Fruit fly (Drosophila melanogaster) whole organism, embryonic: ENCODE data around the gene spidey.

Experiments
- CG1024 ChIP-seq: fragments of 200-800 bp; sonication (Bioruptor generic); IDR thresholded peaks from 2 replicates; pipeline ENCODE4 v1.3.6; 2022; ENCODE audit warnings: missing biosample characterization, missing genetic modification characterization
- CG10431 ChIP-seq: fragments of 200-800 bp; sonication (Bioruptor generic); optimal IDR thresholded peaks from 3 replicates; lab custom pipeline; 2018; ENCODE audit warnings: missing biosample characterization, mild to moderate bottlenecking, missing genetic modification characterization
- CG11456 ChIP-seq: fragments of 200-800 bp; sonication (Bioruptor generic); IDR thresholded peaks from 3 replicates; pipeline ENCODE4 v1.3.6; 2022; ENCODE audit warnings: missing biosample characterization, missing genetic modification characterization
- CG11723 ChIP-seq: fragments of 200-800 bp; sonication (Bioruptor generic); optimal IDR thresholded peaks from 2 replicates; lab custom pipeline; 2017; ENCODE audit warnings: missing biosample characterization, mild to moderate bottlenecking, missing genetic modification characterization
- CG1233 ChIP-seq: fragments of 200-800 bp; sonication (Bioruptor generic); optimal IDR thresholded peaks from 4 replicates; lab custom pipeline; 2018; ENCODE audit warnings: missing biosample characterization, mild to moderate bottlenecking, missing genetic modification characterization
- CG12942 ChIP-seq: fragments of 200-800 bp; sonication (Bioruptor generic); optimal IDR thresholded peaks from 3 replicates; lab custom pipeline; 2016; ENCODE audit warnings: missing biosample characterization, missing genetic modification characterization
- CG13424 ChIP-seq: fragments of 200-800 bp; sonication (Bioruptor generic); optimal IDR thresholded peaks from 2 replicates; lab custom pipeline; 2019; ENCODE audit warnings: missing biosample characterization, mild to moderate bottlenecking, missing genetic modification characterization, moderate library complexity
- CG13894 ChIP-seq: fragments of 200-800 bp; sonication (Bioruptor generic); optimal IDR thresholded peaks from 3 replicates; lab custom pipeline; 2018; ENCODE audit warnings: missing biosample characterization, mild to moderate bottlenecking, missing genetic modification characterization, moderate library complexity
- CG14860 ChIP-seq: fragments of 200-800 bp; sonication (Bioruptor generic); IDR thresholded peaks from 3 replicates; pipeline ENCODE4 v1.3.6; 2022; ENCODE audit warnings: missing biosample characterization, missing genetic modification characterization; ENCODE audit not compliant: partially characterized antibody
- CG1647 ChIP-seq: fragments of 200-800 bp; sonication (Bioruptor generic); optimal IDR thresholded peaks from 3 replicates; lab custom pipeline; 2016; ENCODE audit warnings: missing biosample characterization, missing genetic modification characterization
- CG17361 ChIP-seq: fragments of 200-800 bp; sonication (Bioruptor generic); IDR thresholded peaks from 3 replicates; pipeline ENCODE4 v1.3.6; 2022; ENCODE audit warnings: missing biosample characterization, missing genetic modification characterization
- CG18476 ChIP-seq: fragments of 200-800 bp; sonication (Bioruptor generic); optimal IDR thresholded peaks from 2 replicates; lab custom pipeline; 2016; ENCODE audit warnings: missing biosample characterization, mild to moderate bottlenecking, missing genetic modification characterization
- CG3065 ChIP-seq: fragments of 200-800 bp; sonication (Bioruptor generic); optimal IDR thresholded peaks from 2 replicates; lab custom pipeline; 2016; ENCODE audit warnings: missing biosample characterization, missing genetic modification characterization
- CG32532 ChIP-seq: fragments of 200-800 bp; sonication (Bioruptor generic); IDR thresholded peaks from 2 replicates; pipeline ENCODE4 v1.3.6; 2022; ENCODE audit warnings: missing biosample characterization, missing genetic modification characterization
- CG33213 ChIP-seq: fragments of 200-800 bp; sonication (Bioruptor generic); optimal IDR thresholded peaks from 3 replicates; lab custom pipeline; 2016; ENCODE audit warnings: missing biosample characterization, missing genetic modification characterization
- CG6683 ChIP-seq: fragments of 200-800 bp; sonication (Bioruptor generic); optimal IDR thresholded peaks from 2 replicates; lab custom pipeline; 2017; ENCODE audit warnings: missing biosample characterization, mild to moderate bottlenecking, missing genetic modification characterization, missing genetic modification reagents
- CG6791 ChIP-seq: fragments of 200-800 bp; sonication (Bioruptor generic); IDR thresholded peaks from 3 replicates; pipeline ENCODE4 v1.3.6; 2022; ENCODE audit warnings: missing biosample characterization, missing genetic modification characterization; ENCODE audit not compliant: partially characterized antibody
- CG8290 ChIP-seq, 3 experiments: fragments of 200-800 bp; sonication (Bioruptor generic); optimal IDR thresholded peaks; 2 replicates each; lab custom pipeline; 2016 to 2019; ENCODE audit warnings: missing biosample characterization in 3 of 3, missing genetic modification characterization in 3 of 3, mild to moderate bottlenecking in 2 of 3, moderate library complexity in 1 of 3
- Chrac-16 ChIP-seq: fragments of 200-800 bp; sonication (Bioruptor generic); optimal IDR thresholded peaks from 3 replicates; lab custom pipeline; 2016; ENCODE audit warnings: missing biosample characterization, missing genetic modification characterization
- Doc3 ChIP-seq: fragments of 200-800 bp; sonication (Bioruptor generic); IDR thresholded peaks from 3 replicates; pipeline ENCODE4 v1.3.6; 2022; ENCODE audit warnings: missing biosample characterization, missing genetic modification characterization; ENCODE audit not compliant: partially characterized antibody
- Dref ChIP-seq: fragments of 200-800 bp; sonication (Bioruptor generic); IDR thresholded peaks from 2 replicates; pipeline ENCODE4 v1.3.6; 2022; ENCODE audit warnings: missing biosample characterization, missing genetic modification characterization
- Ets65A ChIP-seq: fragments of 200-800 bp; sonication (Bioruptor generic); peaks from one replicate; lab custom pipeline; 2016; ENCODE audit warnings: missing biosample characterization, missing genetic modification characterization
- HLHmδ ChIP-seq: fragments of 200-800 bp; sonication (Bioruptor generic); optimal IDR thresholded peaks from 2 replicates; lab custom pipeline; 2018; ENCODE audit warnings: missing biosample characterization, mild to moderate bottlenecking, missing genetic modification characterization, moderate library complexity
- Lim3 ChIP-seq: fragments of 200-800 bp; sonication (Bioruptor generic); IDR thresholded peaks from 2 replicates; pipeline ENCODE4 v1.3.6; 2022; ENCODE audit warnings: missing biosample characterization, missing genetic modification characterization
- NK7.1 ChIP-seq: fragments of 200-800 bp; sonication (Bioruptor generic); optimal IDR thresholded peaks from 3 replicates; lab custom pipeline; 2016; ENCODE audit warnings: missing biosample characterization, missing genetic modification characterization
- Neu2 ChIP-seq: fragments of 200-800 bp; sonication (Bioruptor generic); optimal IDR thresholded peaks from 3 replicates; lab custom pipeline; 2016; ENCODE audit warnings: missing biosample characterization, missing genetic modification characterization, borderline replicate concordance
- Oaz ChIP-seq: fragments of 200-800 bp; sonication (Bioruptor generic); IDR thresholded peaks from 2 replicates; pipeline ENCODE4 v1.3.6; 2022; ENCODE audit warnings: missing biosample characterization, missing genetic modification characterization
- Opbp ChIP-seq: fragments of 200-800 bp; sonication (Bioruptor generic); IDR thresholded peaks from 3 replicates; pipeline ENCODE4 v1.3.6; 2022; ENCODE audit warnings: missing biosample characterization, missing genetic modification characterization; ENCODE audit not compliant: partially characterized antibody
- Ssrp ChIP-seq: fragments of 200-800 bp; sonication (Bioruptor generic); optimal IDR thresholded peaks from 2 replicates; lab custom pipeline; 2018; ENCODE audit warnings: missing biosample characterization, mild to moderate bottlenecking, missing genetic modification characterization, moderate library complexity
- Taf1 ChIP-seq: fragments of 200-800 bp; sonication (Bioruptor generic); IDR thresholded peaks from 2 replicates; pipeline ENCODE4 v1.3.6; 2022; ENCODE audit warnings: missing biosample characterization, missing genetic modification characterization
- Xrp1 ChIP-seq: fragments of 200-800 bp; sonication (Bioruptor generic); IDR thresholded peaks from 2 replicates; pipeline ENCODE4 v1.3.6; 2022; ENCODE audit warnings: missing biosample characterization, missing genetic modification characterization
- ash1 ChIP-seq: fragments of 200-800 bp; sonication (Bioruptor generic); optimal IDR thresholded peaks from 2 replicates; lab custom pipeline; 2018; ENCODE audit warnings: missing biosample characterization, mild to moderate bottlenecking, missing genetic modification characterization
- bbx ChIP-seq: fragments of 200-800 bp; sonication (Bioruptor generic); IDR thresholded peaks from 2 replicates; pipeline ENCODE4 v1.3.6; 2022; ENCODE audit warnings: missing biosample characterization, missing genetic modification characterization; ENCODE audit not compliant: partially characterized antibody
- br ChIP-seq: fragments of >200 bp; optimal IDR thresholded peaks from 2 replicates; lab custom pipeline; 2017
- bsh ChIP-seq, 2 experiments: fragments of 200-800 bp; sonication (Bioruptor generic); optimal IDR thresholded peaks; 2 replicates each; lab custom pipeline; 2017 to 2018; ENCODE audit warnings: mild to moderate bottlenecking in 2 of 2, missing biosample characterization in 2 of 2, missing genetic modification characterization in 2 of 2, moderate library complexity in 1 of 2
- chn ChIP-seq: fragments of 200-800 bp; sonication (Bioruptor generic); optimal IDR thresholded peaks from 2 replicates; lab custom pipeline; 2016; ENCODE audit warnings: missing biosample characterization, missing genetic modification characterization
- ci ChIP-seq: fragments of 200-800 bp; sonication (Bioruptor generic); IDR thresholded peaks from 3 replicates; pipeline ENCODE4 v1.3.6; 2022; ENCODE audit warnings: missing biosample characterization, missing genetic modification characterization
- danr ChIP-seq: fragments of 200-800 bp; sonication (Bioruptor generic); IDR thresholded peaks from 2 replicates; pipeline ENCODE4 v1.3.6; 2022; ENCODE audit warnings: missing biosample characterization, missing genetic modification characterization
- dm ChIP-seq: fragments of 200-800 bp; sonication (Bioruptor generic); optimal IDR thresholded peaks from 3 replicates; lab custom pipeline; 2016; ENCODE audit warnings: missing biosample characterization, missing genetic modification characterization
- fd64A ChIP-seq: fragments of 200-800 bp; sonication (Bioruptor generic); optimal IDR thresholded peaks from 3 replicates; lab custom pipeline; 2018; ENCODE audit warnings: missing biosample characterization, mild to moderate bottlenecking, missing genetic modification characterization
- gcm ChIP-seq: fragments of 200-800 bp; sonication (Bioruptor generic); optimal IDR thresholded peaks from 2 replicates; lab custom pipeline; 2019; ENCODE audit warnings: missing biosample characterization, mild to moderate bottlenecking, missing genetic modification characterization, moderate library complexity
- gfzf ChIP-seq: fragments of 200-800 bp; sonication (Bioruptor generic); optimal IDR thresholded peaks from 2 replicates; lab custom pipeline; 2016; ENCODE audit warnings: missing biosample characterization, mild to moderate bottlenecking, missing genetic modification characterization, moderate library complexity
- peb ChIP-seq: fragments of 200-800 bp; sonication (Bioruptor generic); IDR thresholded peaks from 2 replicates; pipeline ENCODE4 v1.3.6; 2022; ENCODE audit warnings: missing biosample characterization, missing genetic modification characterization
- salm ChIP-seq: fragments of 200-800 bp; sonication (Bioruptor generic); optimal IDR thresholded peaks from 2 replicates; lab custom pipeline; 2018; ENCODE audit warnings: missing biosample characterization, mild to moderate bottlenecking, missing genetic modification characterization
- so ChIP-seq: fragments of 200-800 bp; sonication (Bioruptor generic); IDR thresholded peaks from 3 replicates; pipeline ENCODE4 v1.3.6; 2022; ENCODE audit warnings: missing biosample characterization, missing genetic modification characterization
- sr ChIP-seq: fragments of 200-800 bp; sonication (Bioruptor generic); IDR thresholded peaks from 3 replicates; pipeline ENCODE4 v1.3.6; 2022; ENCODE audit warnings: missing biosample characterization, missing genetic modification characterization
- sug ChIP-seq: fragments of 200-800 bp; optimal IDR thresholded peaks from 2 replicates; lab custom pipeline; 2019; ENCODE audit warnings: missing biosample characterization, mild to moderate bottlenecking, missing genetic modification characterization, moderate library complexity
- usp ChIP-seq: fragments of >200 bp; optimal IDR thresholded peaks from 2 replicates; lab custom pipeline; 2017; ENCODE audit warnings: missing biosample characterization, missing genetic modification characterization

Gene spidey

dm6 chrX:7901153-7902038 is 7.3 kb upstream of the spidey start, which contains the start of the genes RpS6 and bys (continued):
- TF ChIP-seq danr (GFP tag; lab: Robert Waterston, UW) (no peak), Ets65A (GFP tag; lab: Kevin White, UChicago) (peak; percentile 37), gfzf (GFP tag; lab: Kevin White, UChicago) (no peak), usp (no peak), bsh (GFP tag; optimal IDR thresholded peaks at IDR 0.05; lab: Kevin White, UChicago) (peak; percentile 2 to 5), CG32532 (GFP tag; lab: Robert Waterston, UW) (peak; percentile 73), Lim3 (no peak), HLHmδ (GFP tag; lab: Kevin White, UChicago) (peak; percentile 76), ash1 (GFP tag; lab: Kevin White, UChicago) (no peak), bbx (GFP tag; lab: Robert Waterston, UW) (peak; percentile 91), Opbp (peak; percentile 92), sr (GFP tag; lab: Robert Waterston, UW) (0 out of 3 replicates have a peak, but pooled peaks have one; percentile 37), CG12942 (peak; percentile 9), Dref (peak; percentile 76), CG1233 (GFP tag; lab: Kevin White, UChicago) (peak; percentile 42), CG10431 (GFP tag; lab: Kevin White, UChicago) (peak; percentile 51), dm (GFP tag; lab: Kevin White, UChicago) (peak; percentile 92), CG18476 (GFP tag; lab: Kevin White, UChicago) (peak; percentile 21), ci (GFP tag; lab: Robert Waterston, UW) (peak; percentile 89), CG14860 (GFP tag; lab: Robert Waterston, UW) (peak; percentile 77), CG6791 (GFP tag; lab: Robert Waterston, UW) (peak; percentile 83), CG33213 (GFP tag; lab: Kevin White, UChicago) (peak; percentile 26), CG11723 (peak; percentile 13), CG13894 (tag; lab: Kevin White, UChicago) (peak; percentile 26), CG3065 (GFP tag; lab: Kevin White, UChicago) (no peak), gcm (no peak), so (peak; percentile 30; the same call in 1 of the 3 replicates), salm (tag; lab: Kevin White, UChicago) (no peak), CG8290 (GFP tag; optimal IDR thresholded peaks at IDR 0.05; lab: Kevin White, UChicago) (no peak), CG8290 (tag; optimal IDR thresholded peaks at IDR 0.05; lab: Kevin White, UChicago) (peak in 1 of 2 experiments; percentile 65), CG17361 (GFP tag; lab: Robert Waterston, UW) (peak; percentile 82), Chrac-16 (GFP tag; lab: Kevin White, UChicago) (peak; percentile 48), chn (GFP tag; lab: Kevin White, UChicago) (peak; percentile 37), peb (GFP tag; lab: Robert Waterston, UW) (no peak), Taf1 (GFP tag; lab: Robert Waterston, UW) (no peak; the same call in 1 of the 2 replicates), CG6683 (GFP tag; lab: Kevin White, UChicago) (no peak), sug (tag; lab: Kevin White, UChicago) (no peak), CG1647 (no peak), CG1024 (GFP tag; lab: Robert Waterston, UW) (no peak), Oaz (GFP tag; lab: Robert Waterston, UW) (peak; percentile 15; the same call in 1 of the 2 replicates), Ssrp (tag; lab: Kevin White, UChicago) (no peak), CG11456 (peak; percentile 81), Xrp1 (GFP tag; lab: Robert Waterston, UW) (no peak), Doc3 (GFP tag; lab: Robert Waterston, UW) (peak; percentile 71; the same call in 2 of the 3 replicates), CG13424 (tag; lab: Kevin White, UChicago) (peak; percentile 11), Neu2 (no peak), NK7.1 (GFP tag; lab: Kevin White, UChicago) (no peak), fd64A (GFP tag; lab: Kevin White, UChicago) (peak; percentile 19), br (lab: Kevin White, UChicago) (no peak)
